Fruit fly (Drosophila melanogaster) whole organism, embryonic: ENCODE results near the gene mAChR-C.
A peak's percentile ranks its signal among the peaks of the same experiment; 100 is the strongest.

Source experiments
- Bgb ChIP-seq: fragments of 200-800 bp; sonication (Bioruptor generic); IDR thresholded peaks from 2 replicates; pipeline ENCODE4 v1.3.6; 2022; ENCODE audit warnings: missing biosample characterization, missing genetic modification characterization; ENCODE audit not compliant: partially characterized antibody
- CG10267 ChIP-seq: fragments of 200-800 bp; sonication (Bioruptor generic); optimal IDR thresholded peaks from 2 replicates; lab custom pipeline; 2018; ENCODE audit warnings: missing biosample characterization, mild to moderate bottlenecking, missing genetic modification characterization, moderate library complexity
- CG12391 ChIP-seq: fragments of 200-800 bp; sonication (Bioruptor generic); optimal IDR thresholded peaks from 3 replicates; lab custom pipeline; 2018; ENCODE audit warnings: missing biosample characterization, mild to moderate bottlenecking, missing genetic modification characterization, moderate library complexity
- CG12769 ChIP-seq: fragments of 200-800 bp; sonication (Bioruptor generic); optimal IDR thresholded peaks from 2 replicates; lab custom pipeline; 2019; ENCODE audit warnings: missing biosample characterization, mild to moderate bottlenecking, missing genetic modification characterization, moderate library complexity
- CG1603 ChIP-seq: fragments of 200-800 bp; sonication (Bioruptor generic); optimal IDR thresholded peaks from 2 replicates; lab custom pipeline; 2019; ENCODE audit warnings: missing biosample characterization, mild to moderate bottlenecking, missing genetic modification characterization, moderate library complexity
- CG18619 ChIP-seq: fragments of 200-800 bp; sonication (Bioruptor generic); optimal IDR thresholded peaks from 3 replicates; lab custom pipeline; 2017; ENCODE audit warnings: missing biosample characterization, mild to moderate bottlenecking, missing genetic modification characterization
- CG2120 ChIP-seq: fragments of 200-800 bp; sonication (Bioruptor generic); optimal IDR thresholded peaks from 3 replicates; lab custom pipeline; 2016; ENCODE audit warnings: missing biosample characterization, missing genetic modification characterization
- CG2678 ChIP-seq: fragments of 200-800 bp; sonication (Bioruptor generic); optimal IDR thresholded peaks from 3 replicates; lab custom pipeline; 2019; ENCODE audit warnings: missing biosample characterization, mild to moderate bottlenecking, missing genetic modification characterization, moderate library complexity
- CG32772 ChIP-seq: fragments of 200-800 bp; sonication (Bioruptor generic); IDR thresholded peaks from 2 replicates; pipeline ENCODE4 v1.3.6; 2022; ENCODE audit warnings: missing biosample characterization, missing genetic modification characterization
- CG3726 ChIP-seq: fragments of 200-800 bp; sonication (Bioruptor generic); IDR thresholded peaks from 3 replicates; pipeline ENCODE4, ENCODE4 v1.3.6; 2022; ENCODE audit warnings: missing biosample characterization, missing genetic modification characterization
- CG42726 ChIP-seq: fragments of 200-800 bp; sonication (Bioruptor generic); IDR thresholded peaks from 2 replicates; pipeline ENCODE4 v1.3.6; 2022; ENCODE audit warnings: missing biosample characterization, missing genetic modification characterization; ENCODE audit not compliant: partially characterized antibody
- CG43689 ChIP-seq: fragments of 200-800 bp; sonication (Bioruptor generic); IDR thresholded peaks from 2 replicates; pipeline ENCODE4 v1.3.6; 2022; ENCODE audit warnings: missing biosample characterization, missing genetic modification characterization
- CG4820 ChIP-seq: fragments of 200-800 bp; sonication (Bioruptor generic); optimal IDR thresholded peaks from 3 replicates; lab custom pipeline; 2016; ENCODE audit warnings: missing biosample characterization, missing genetic modification characterization
- CG5245 ChIP-seq: fragments of 200-800 bp; sonication (Bioruptor generic); optimal IDR thresholded peaks from 3 replicates; lab custom pipeline; 2016; ENCODE audit warnings: missing biosample characterization, missing genetic modification characterization
- CG5953 ChIP-seq: fragments of 200-800 bp; sonication (Bioruptor generic); IDR thresholded peaks from 2 replicates; pipeline ENCODE4 v1.3.6; 2022; ENCODE audit warnings: missing biosample characterization, missing genetic modification characterization
- CG6689 ChIP-seq: fragments of 200-800 bp; sonication (Bioruptor generic); IDR thresholded peaks from 2 replicates; pipeline ENCODE4 v1.3.6; 2022; ENCODE audit warnings: missing biosample characterization, missing genetic modification characterization
- CG7357 ChIP-seq: fragments of 200-800 bp; sonication (Bioruptor generic); IDR thresholded peaks from 3 replicates; pipeline ENCODE4 v1.3.6; 2022; ENCODE audit warnings: missing biosample characterization, missing genetic modification characterization
- CG7745 ChIP-seq: fragments of 200-800 bp; sonication (Bioruptor generic); optimal IDR thresholded peaks from 2 replicates; lab custom pipeline; 2018; ENCODE audit warnings: missing biosample characterization, mild to moderate bottlenecking, missing genetic modification characterization, moderate library complexity
- CG8478 ChIP-seq: fragments of >200 bp; optimal IDR thresholded peaks from 2 replicates; lab custom pipeline; 2018
- CG8924 ChIP-seq: fragments of 200-800 bp; optimal IDR thresholded peaks from 3 replicates; lab custom pipeline; 2019; ENCODE audit warnings: missing biosample characterization, mild to moderate bottlenecking, missing genetic modification characterization, moderate library complexity
- CG8944 ChIP-seq: fragments of 200-800 bp; sonication (Bioruptor generic); optimal IDR thresholded peaks from 3 replicates; lab custom pipeline; 2016; ENCODE audit warnings: missing biosample characterization, missing genetic modification characterization
- CG9437 ChIP-seq: fragments of 200-800 bp; sonication (Bioruptor generic); optimal IDR thresholded peaks from 2 replicates; lab custom pipeline; 2018; ENCODE audit warnings: missing biosample characterization, mild to moderate bottlenecking, missing genetic modification characterization
- CHES-1-like ChIP-seq: fragments of 200-800 bp; sonication (Bioruptor generic); optimal IDR thresholded peaks from 2 replicates; lab custom pipeline; 2016; ENCODE audit warnings: missing biosample characterization, missing genetic modification characterization
- CoRest ChIP-seq: fragments of 200-800 bp; sonication (Bioruptor generic); optimal IDR thresholded peaks from 3 replicates; lab custom pipeline; 2018; ENCODE audit warnings: missing biosample characterization, mild to moderate bottlenecking, missing genetic modification characterization, moderate library complexity
- Dfd ChIP-seq, 2 experiments: fragments of >200 bp; optimal IDR thresholded peaks; 2 replicates each; lab custom pipeline; 2017; ENCODE audit warnings: missing biosample characterization in 2 of 2, missing genetic modification characterization in 2 of 2
- Ets97D ChIP-seq: fragments of 200-800 bp; sonication (Bioruptor generic); optimal IDR thresholded peaks from 3 replicates; lab custom pipeline; 2016; ENCODE audit warnings: missing biosample characterization, missing genetic modification characterization
- H15 ChIP-seq: fragments of 200-800 bp; sonication (Bioruptor generic); IDR thresholded peaks from 3 replicates; pipeline ENCODE4 v1.3.6; 2022; ENCODE audit warnings: missing biosample characterization, missing genetic modification characterization
- HmgZ ChIP-seq: fragments of 200-800 bp; sonication (Bioruptor generic); optimal IDR thresholded peaks from 2 replicates; lab custom pipeline; 2018; ENCODE audit warnings: missing biosample characterization, mild to moderate bottlenecking, missing genetic modification characterization
- Hr3 ChIP-seq: fragments of 200-800 bp; sonication (Bioruptor generic); optimal IDR thresholded peaks from 3 replicates; lab custom pipeline; 2016; ENCODE audit warnings: missing biosample characterization, missing genetic modification characterization
- MTF-1 ChIP-seq: fragments of 200-800 bp; sonication (Bioruptor generic); optimal IDR thresholded peaks from 2 replicates; lab custom pipeline; 2018; ENCODE audit warnings: missing biosample characterization, mild to moderate bottlenecking, missing genetic modification characterization, borderline replicate concordance
- NC2β ChIP-seq: fragments of 200-800 bp; sonication (Bioruptor generic); optimal IDR thresholded peaks from 2 replicates; lab custom pipeline; 2016; ENCODE audit warnings: missing biosample characterization, missing genetic modification characterization
- Ravus ChIP-seq: fragments of 200-800 bp; sonication (Bioruptor generic); IDR thresholded peaks from 2 replicates; pipeline ENCODE4 v1.3.6; 2022; ENCODE audit warnings: missing biosample characterization, missing genetic modification characterization
- az2 ChIP-seq: fragments of 200-800 bp; sonication (Bioruptor generic); optimal IDR thresholded peaks from 3 replicates; lab custom pipeline; 2016; ENCODE audit warnings: missing biosample characterization, missing genetic modification characterization
- bigmax ChIP-seq: fragments of 200-800 bp; sonication (Bioruptor generic); optimal IDR thresholded peaks from 2 replicates; lab custom pipeline; 2018; ENCODE audit warnings: missing biosample characterization, mild to moderate bottlenecking, missing genetic modification characterization
- caup ChIP-seq: fragments of 200-800 bp; sonication (Bioruptor generic); optimal IDR thresholded peaks from 3 replicates; lab custom pipeline; 2017; ENCODE audit warnings: missing biosample characterization, mild to moderate bottlenecking, missing genetic modification characterization, moderate library complexity; ENCODE audit not compliant: severe bottlenecking
- dmrt99B ChIP-seq: fragments of 200-800 bp; sonication (Bioruptor generic); optimal IDR thresholded peaks from 2 replicates; lab custom pipeline; 2018; ENCODE audit warnings: missing biosample characterization, mild to moderate bottlenecking, missing genetic modification characterization, moderate library complexity
- eve ChIP-seq, 2 experiments: fragments of >200 bp; optimal IDR thresholded peaks; 2 replicates each; lab custom pipeline; 2017; ENCODE audit warnings: missing biosample characterization in 2 of 2, missing genetic modification characterization in 2 of 2
- exex ChIP-seq: fragments of 200-800 bp; sonication (Bioruptor generic); optimal IDR thresholded peaks from 4 replicates; lab custom pipeline; 2018; ENCODE audit warnings: missing biosample characterization, mild to moderate bottlenecking, missing genetic modification characterization, moderate library complexity
- gfzf ChIP-seq: fragments of 200-800 bp; sonication (Bioruptor generic); optimal IDR thresholded peaks from 2 replicates; lab custom pipeline; 2016; ENCODE audit warnings: missing biosample characterization, mild to moderate bottlenecking, missing genetic modification characterization, moderate library complexity
- inv ChIP-seq: fragments of 200-800 bp; sonication (Bioruptor generic); IDR thresholded peaks from 2 replicates; pipeline ENCODE4 v1.3.6; 2022; ENCODE audit warnings: missing biosample characterization, missing genetic modification characterization; ENCODE audit not compliant: partially characterized antibody
- lmd ChIP-seq: fragments of 200-800 bp; sonication (Bioruptor generic); IDR thresholded peaks from 2 replicates; pipeline ENCODE4 v1.3.6; 2022; ENCODE audit warnings: missing biosample characterization, missing genetic modification characterization
- nmo ChIP-seq: fragments of 200-800 bp; sonication (Bioruptor generic); optimal IDR thresholded peaks from 2 replicates; lab custom pipeline; 2018; ENCODE audit warnings: missing biosample characterization, mild to moderate bottlenecking, missing genetic modification characterization, moderate library complexity
- odd ChIP-seq: fragments of 200-800 bp; sonication (Bioruptor generic); optimal IDR thresholded peaks from 2 replicates; lab custom pipeline; 2017; ENCODE audit warnings: missing biosample characterization, mild to moderate bottlenecking, missing genetic modification characterization
- onecut ChIP-seq: fragments of 200-800 bp; sonication (Bioruptor generic); IDR thresholded peaks from 2 replicates; pipeline ENCODE4 v1.3.6; 2022; ENCODE audit warnings: missing biosample characterization, missing genetic modification characterization
- p53 ChIP-seq: fragments of 200-800 bp; sonication (Bioruptor generic); optimal IDR thresholded peaks from 2 replicates; lab custom pipeline; 2016; ENCODE audit warnings: missing biosample characterization, missing genetic modification characterization
- pnt ChIP-seq: fragments of 200-800 bp; sonication (Bioruptor generic); optimal IDR thresholded peaks from 3 replicates; lab custom pipeline; 2016; ENCODE audit warnings: missing biosample characterization, missing genetic modification characterization
- row ChIP-seq: fragments of 200-800 bp; sonication (Bioruptor generic); IDR thresholded peaks from 3 replicates; pipeline ENCODE4 v1.3.6; 2022; ENCODE audit warnings: missing biosample characterization, missing genetic modification characterization
- sob ChIP-seq: fragments of 200-800 bp; sonication (Bioruptor generic); IDR thresholded peaks from 2 replicates; pipeline ENCODE4 v1.3.6; 2022; ENCODE audit warnings: missing biosample characterization, missing genetic modification characterization
- tap ChIP-seq: fragments of 200-800 bp; optimal IDR thresholded peaks from 3 replicates; lab custom pipeline; 2019; ENCODE audit warnings: missing biosample characterization, mild to moderate bottlenecking, missing genetic modification characterization, moderate library complexity
- tna ChIP-seq: fragments of 200-800 bp; sonication (Bioruptor generic); IDR thresholded peaks from 2 replicates; pipeline ENCODE4 v1.3.6; 2022; ENCODE audit warnings: missing biosample characterization, missing genetic modification characterization; ENCODE audit not compliant: partially characterized antibody

Gene mAChR-C

dm6 chrX:6795987-6796691 is 36.3 kb downstream of the mAChR-C start (continued):
- peak; percentile 15 for TF ChIP-seq CG9437
- TF ChIP-seq inv (GFP tag; lab: Robert Waterston, UW): no peak
- peak; percentile 7 for TF ChIP-seq CG1603 (tag; lab: Kevin White, UChicago)
- TF ChIP-seq CG43689 (GFP tag; lab: Robert Waterston, UW): no peak
- TF ChIP-seq CG2120 (GFP tag; lab: Kevin White, UChicago): peak; percentile 49
- no peak for TF ChIP-seq CG10267 (tag; lab: Kevin White, UChicago)
- TF ChIP-seq CG4820 (GFP tag; lab: Kevin White, UChicago): no peak
- TF ChIP-seq CG8478: no peak
- no peak for TF ChIP-seq Dfd (GFP tag; optimal IDR thresholded peaks at IDR 0.05; lab: Kevin White, UChicago)
- TF ChIP-seq Ets97D (GFP tag; lab: Kevin White, UChicago): no peak
- no peak for TF ChIP-seq CG5245
- TF ChIP-seq Bgb (GFP tag; lab: Robert Waterston, UW): no peak
- TF ChIP-seq CG7357 (GFP tag; lab: Robert Waterston, UW): no peak
- TF ChIP-seq HmgZ: no peak
- TF ChIP-seq caup (GFP tag; lab: Kevin White, UChicago): peak; percentile 1
- TF ChIP-seq H15 (GFP tag; lab: Robert Waterston, UW): 0 out of 3 replicates have a peak, but pooled peaks have one; percentile 10
- TF ChIP-seq exex (tag; lab: Kevin White, UChicago): no peak
- TF ChIP-seq odd: no peak
- TF ChIP-seq eve (GFP tag; optimal IDR thresholded peaks at IDR 0.05; lab: Kevin White, UChicago): peak in 1 of 2 experiments; percentile 56
- peak; percentile 43 for TF ChIP-seq CoRest (tag; lab: Kevin White, UChicago)
- TF ChIP-seq CG12391 (tag; lab: Kevin White, UChicago): peak; percentile 13
- no peak for TF ChIP-seq CG7745 (tag; lab: Kevin White, UChicago)
- 0 out of 2 replicates have a peak, but pooled peaks have one; percentile 47 for TF ChIP-seq sob (GFP tag; lab: Robert Waterston, UW)
- no peak for TF ChIP-seq NC2β
- TF ChIP-seq lmd: no peak; the same call in 1 of the 2 replicates
- TF ChIP-seq CG42726 (GFP tag; lab: Robert Waterston, UW): no peak
- no peak for TF ChIP-seq tap (tag; lab: Kevin White, UChicago)
- no peak for TF ChIP-seq gfzf
- TF ChIP-seq CG3726 (GFP tag; lab: Robert Waterston, UW): no peak
- TF ChIP-seq dmrt99B: peak; percentile 46
- peak; percentile 46 for TF ChIP-seq CG12769 (tag; lab: Kevin White, UChicago)
- TF ChIP-seq Hr3 (GFP tag; lab: Kevin White, UChicago): peak; percentile 21
- no peak for TF ChIP-seq MTF-1 (GFP tag; lab: Kevin White, UChicago)
- peak; percentile 19 for TF ChIP-seq CG18619 (GFP tag; lab: Kevin White, UChicago)
- TF ChIP-seq nmo: peak; percentile 38
- TF ChIP-seq CG32772 (GFP tag; lab: Robert Waterston, UW): no peak
- peak; percentile 18 for TF ChIP-seq CG8924 (tag; lab: Kevin White, UChicago)
- TF ChIP-seq bigmax: no peak
- peak; percentile 14 for TF ChIP-seq az2 (GFP tag; lab: Kevin White, UChicago)
- TF ChIP-seq CHES-1-like (GFP tag; lab: Kevin White, UChicago): no peak
- TF ChIP-seq pnt: no peak
- no peak for TF ChIP-seq tna (GFP tag; lab: Robert Waterston, UW)
- TF ChIP-seq onecut (GFP tag; lab: Robert Waterston, UW): no peak
- TF ChIP-seq CG6689: 0 out of 2 replicates have a peak, but pooled peaks have one; percentile 10
- no peak for TF ChIP-seq p53 (GFP tag; lab: Kevin White, UChicago)
- TF ChIP-seq CG5953 (GFP tag; lab: Robert Waterston, UW): no peak
- peak; percentile 5 for TF ChIP-seq CG8944 (GFP tag; lab: Kevin White, UChicago)
- peak; percentile 37; the same call in 1 of the 3 replicates for TF ChIP-seq row (GFP tag; lab: Robert Waterston, UW)
- no peak for TF ChIP-seq Ravus (GFP tag; lab: Robert Waterston, UW)
- peak; percentile 48 for TF ChIP-seq CG2678 (tag; lab: Kevin White, UChicago)
